Fruit fly (Drosophila melanogaster) whole organism, embryonic: Measurements from ENCODE around the gene Pmm2.

Source experiments
- BtbVII ChIP-seq: fragments of 200-800 bp; sonication (Bioruptor generic); optimal IDR thresholded peaks from 3 replicates; lab custom pipeline; 2017; ENCODE audit warnings: missing biosample characterization, mild to moderate bottlenecking, missing genetic modification characterization
- CG10321 ChIP-seq: fragments of 200-800 bp; sonication (Bioruptor generic); IDR thresholded peaks from 2 replicates; pipeline ENCODE4 v1.3.6; 2022; ENCODE audit warnings: missing biosample characterization, missing genetic modification characterization
- CG10462 ChIP-seq: fragments of 200-800 bp; sonication (Bioruptor generic); optimal IDR thresholded peaks from 2 replicates; lab custom pipeline; 2016; ENCODE audit warnings: missing biosample characterization, missing genetic modification characterization
- CG11560 ChIP-seq: fragments of 200-800 bp; sonication (Bioruptor generic); IDR thresholded peaks from 3 replicates; pipeline ENCODE4 v1.3.6; 2022; ENCODE audit warnings: missing biosample characterization, missing genetic modification characterization
- CG12769 ChIP-seq: fragments of 200-800 bp; sonication (Bioruptor generic); optimal IDR thresholded peaks from 2 replicates; lab custom pipeline; 2019; ENCODE audit warnings: missing biosample characterization, mild to moderate bottlenecking, missing genetic modification characterization, moderate library complexity
- CG14050 ChIP-seq: fragments of 200-800 bp; sonication (Bioruptor generic); IDR thresholded peaks from 3 replicates; pipeline ENCODE4 v1.3.6; 2022; ENCODE audit warnings: missing biosample characterization, missing genetic modification characterization
- CG14667 ChIP-seq: fragments of 200-800 bp; sonication (Bioruptor generic); IDR thresholded peaks from 2 replicates; pipeline ENCODE4 v1.3.6; 2022; ENCODE audit warnings: missing biosample characterization, missing genetic modification characterization
- CG15696 ChIP-seq: fragments of 200-800 bp; sonication (Bioruptor generic); optimal IDR thresholded peaks from 2 replicates; lab custom pipeline; 2019; ENCODE audit warnings: missing biosample characterization, mild to moderate bottlenecking, missing genetic modification characterization, moderate library complexity
- CG16815 ChIP-seq: fragments of 200-800 bp; sonication (Bioruptor generic); optimal IDR thresholded peaks from 3 replicates; lab custom pipeline; 2017; ENCODE audit warnings: missing biosample characterization, mild to moderate bottlenecking, missing genetic modification characterization
- CG17912 ChIP-seq: fragments of 200-800 bp; sonication (Bioruptor generic); optimal IDR thresholded peaks from 2 replicates; lab custom pipeline; 2018; ENCODE audit warnings: missing biosample characterization, mild to moderate bottlenecking, missing genetic modification characterization
- CG18599 ChIP-seq: fragments of 200-800 bp; sonication (Bioruptor generic); optimal IDR thresholded peaks from 3 replicates; lab custom pipeline; 2017; ENCODE audit warnings: missing biosample characterization, missing genetic modification characterization, mild to moderate bottlenecking, moderate library complexity, missing genetic modification reagents
- CG18619 ChIP-seq: fragments of 200-800 bp; sonication (Bioruptor generic); optimal IDR thresholded peaks from 3 replicates; lab custom pipeline; 2017; ENCODE audit warnings: missing biosample characterization, mild to moderate bottlenecking, missing genetic modification characterization
- CG2889 ChIP-seq: fragments of 200-800 bp; sonication (Bioruptor generic); IDR thresholded peaks from 3 replicates; pipeline ENCODE4 v1.3.6; 2022; ENCODE audit warnings: missing biosample characterization, missing genetic modification characterization
- CG30403 ChIP-seq: fragments of 200-800 bp; sonication (Bioruptor generic); optimal IDR thresholded peaks from 3 replicates; lab custom pipeline; 2016; ENCODE audit warnings: missing biosample characterization, missing genetic modification characterization
- CG3281 ChIP-seq: fragments of 200-800 bp; sonication (Bioruptor generic); optimal IDR thresholded peaks from 3 replicates; lab custom pipeline; 2017; ENCODE audit warnings: missing biosample characterization, mild to moderate bottlenecking, missing genetic modification characterization
- CG34376 ChIP-seq: fragments of 200-800 bp; sonication (Bioruptor generic); optimal IDR thresholded peaks from 2 replicates; lab custom pipeline; 2018; ENCODE audit warnings: missing biosample characterization, mild to moderate bottlenecking, missing genetic modification characterization
- CG6683 ChIP-seq: fragments of 200-800 bp; sonication (Bioruptor generic); optimal IDR thresholded peaks from 2 replicates; lab custom pipeline; 2017; ENCODE audit warnings: missing biosample characterization, mild to moderate bottlenecking, missing genetic modification characterization, missing genetic modification reagents
- CG6791 ChIP-seq: fragments of 200-800 bp; sonication (Bioruptor generic); IDR thresholded peaks from 3 replicates; pipeline ENCODE4 v1.3.6; 2022; ENCODE audit warnings: missing biosample characterization, missing genetic modification characterization; ENCODE audit not compliant: partially characterized antibody
- CG7372 ChIP-seq: fragments of 200-800 bp; sonication (Bioruptor generic); IDR thresholded peaks from 2 replicates; pipeline ENCODE4 v1.3.6; 2022; ENCODE audit warnings: missing biosample characterization, missing genetic modification characterization
- D ChIP-seq, 2 experiments: fragments of 200-800 bp in 1 of 2; fragments of >200 bp in 1 of 2; sonication (Bioruptor generic) in 1 of 2; optimal IDR thresholded peaks; 2 replicates in 1 of 2; 3 replicates in 1 of 2; lab custom pipeline; 2017; ENCODE audit warnings: mild to moderate bottlenecking in 1 of 2, missing biosample characterization in 1 of 2, missing genetic modification characterization in 1 of 2, missing genetic modification reagents in 1 of 2
- Dbx ChIP-seq: fragments of 200-800 bp; sonication (Bioruptor generic); IDR thresholded peaks from 3 replicates; pipeline ENCODE4 v1.3.6; 2022; ENCODE audit warnings: missing biosample characterization, missing genetic modification characterization
- Dip3 ChIP-seq: fragments of 200-800 bp; sonication (Bioruptor generic); optimal IDR thresholded peaks from 3 replicates; lab custom pipeline; 2016; ENCODE audit warnings: missing biosample characterization, missing genetic modification characterization
- Eip74EF ChIP-seq, 2 experiments: fragments of 200-800 bp in 1 of 2; fragments of >200 bp in 1 of 2; sonication (Bioruptor generic) in 1 of 2; optimal IDR thresholded peaks; 2 replicates each; lab custom pipeline; 2017 to 2019; ENCODE audit warnings: missing biosample characterization in 2 of 2, missing genetic modification characterization in 2 of 2, mild to moderate bottlenecking in 1 of 2, moderate library complexity in 1 of 2
- Fer2 ChIP-seq: fragments of 200-800 bp; sonication (Bioruptor generic); optimal IDR thresholded peaks from 2 replicates; lab custom pipeline; 2018; ENCODE audit warnings: missing biosample characterization, mild to moderate bottlenecking, missing genetic modification characterization, moderate library complexity
- GATAe ChIP-seq: fragments of 200-800 bp; sonication (Bioruptor generic); conservative IDR thresholded peaks from 2 replicates; pipeline ENCODE4 v1.3.6; 2022; ENCODE audit warnings: missing biosample characterization, missing genetic modification characterization
- Hey ChIP-seq: fragments of 200-800 bp; sonication (Bioruptor generic); optimal IDR thresholded peaks from 3 replicates; lab custom pipeline; 2018; ENCODE audit warnings: missing biosample characterization, mild to moderate bottlenecking, missing genetic modification characterization
- HmgZ ChIP-seq: fragments of 200-800 bp; sonication (Bioruptor generic); optimal IDR thresholded peaks from 2 replicates; lab custom pipeline; 2018; ENCODE audit warnings: missing biosample characterization, mild to moderate bottlenecking, missing genetic modification characterization
- Hr3 ChIP-seq: fragments of 200-800 bp; sonication (Bioruptor generic); optimal IDR thresholded peaks from 3 replicates; lab custom pipeline; 2016; ENCODE audit warnings: missing biosample characterization, missing genetic modification characterization
- Meics ChIP-seq: fragments of 200-800 bp; sonication (Bioruptor generic); optimal IDR thresholded peaks from 2 replicates; lab custom pipeline; 2017; ENCODE audit warnings: missing biosample characterization, mild to moderate bottlenecking, missing genetic modification characterization
- Mes4 ChIP-seq: fragments of 200-800 bp; sonication (Bioruptor generic); optimal IDR thresholded peaks from 2 replicates; lab custom pipeline; 2016; ENCODE audit warnings: missing biosample characterization, missing genetic modification characterization
- Optix ChIP-seq: fragments of 200-800 bp; sonication (Bioruptor generic); IDR thresholded peaks from 3 replicates; pipeline ENCODE4 v1.3.6; 2022; ENCODE audit warnings: missing biosample characterization, missing genetic modification characterization
- PHDP ChIP-seq: fragments of 200-800 bp; sonication (Bioruptor generic); optimal IDR thresholded peaks from 3 replicates; lab custom pipeline; 2018; ENCODE audit warnings: missing biosample characterization, mild to moderate bottlenecking, missing genetic modification characterization, moderate library complexity
- Trl ChIP-seq, 3 experiments: fragments of >200 bp in 2 of 3; fragments of 200-800 bp in 1 of 3; sonication (Bioruptor generic) in 1 of 3; optimal IDR thresholded peaks; 2 replicates in 1 of 3; 3 replicates in 2 of 3; lab custom pipeline; 2016 to 2017; ENCODE audit warnings: missing biosample characterization in 1 of 3, missing genetic modification characterization in 1 of 3
- Xbp1 ChIP-seq: fragments of 200-800 bp; sonication (Bioruptor generic); optimal IDR thresholded peaks from 3 replicates; lab custom pipeline; 2016; ENCODE audit warnings: missing biosample characterization, mild to moderate bottlenecking, missing genetic modification characterization
- ato ChIP-seq: fragments of 200-800 bp; sonication (Bioruptor generic); IDR thresholded peaks from 2 replicates; pipeline ENCODE4 v1.3.6; 2022; ENCODE audit warnings: missing biosample characterization, missing genetic modification characterization; ENCODE audit not compliant: partially characterized antibody
- cato ChIP-seq: fragments of 200-800 bp; sonication (Bioruptor generic); optimal IDR thresholded peaks from 2 replicates; lab custom pipeline; 2016; ENCODE audit warnings: missing biosample characterization, missing genetic modification characterization, borderline replicate concordance
- crp ChIP-seq, 2 experiments: fragments of 200-800 bp; sonication (Bioruptor generic); optimal IDR thresholded peaks; 2 replicates in 1 of 2; 3 replicates in 1 of 2; lab custom pipeline; 2017; ENCODE audit warnings: missing biosample characterization in 2 of 2, missing genetic modification characterization in 2 of 2, mild to moderate bottlenecking in 1 of 2, moderate library complexity in 1 of 2
- gem ChIP-seq: fragments of 200-800 bp; sonication (Bioruptor generic); optimal IDR thresholded peaks from 2 replicates; lab custom pipeline; 2019; ENCODE audit warnings: missing biosample characterization, mild to moderate bottlenecking, missing genetic modification characterization, moderate library complexity
- gro ChIP-seq: fragments of 200-800 bp; sonication (Bioruptor generic); optimal IDR thresholded peaks from 2 replicates; lab custom pipeline; 2016; ENCODE audit warnings: missing biosample characterization, missing genetic modification characterization
- h ChIP-seq: fragments of >200 bp; optimal IDR thresholded peaks from 2 replicates; lab custom pipeline; 2017
- lilli ChIP-seq: fragments of 200-800 bp; sonication (Bioruptor generic); optimal IDR thresholded peaks from 3 replicates; lab custom pipeline; 2016; ENCODE audit warnings: missing biosample characterization, missing genetic modification characterization
- lov ChIP-seq, 2 experiments: fragments of 200-800 bp in 1 of 2; fragments of >200 bp in 1 of 2; sonication (Bioruptor generic) in 1 of 2; IDR thresholded peaks in 1 of 2; optimal IDR thresholded peaks in 1 of 2; 2 replicates in 1 of 2; 3 replicates in 1 of 2; pipeline versions ENCODE4 v1.3.6 to Lab custom; 2017 to 2022; ENCODE audit warnings: missing biosample characterization in 1 of 2, missing genetic modification characterization in 1 of 2
- maf-S ChIP-seq: fragments of 200-800 bp; sonication (Bioruptor generic); optimal IDR thresholded peaks from 2 replicates; lab custom pipeline; 2016; ENCODE audit warnings: missing biosample characterization, missing genetic modification characterization
- nom ChIP-seq: fragments of 200-800 bp; sonication (Bioruptor generic); optimal IDR thresholded peaks from 2 replicates; lab custom pipeline; 2017; ENCODE audit warnings: missing biosample characterization, missing genetic modification characterization, mild to moderate bottlenecking, moderate library complexity, missing genetic modification reagents
- oc ChIP-seq: fragments of 200-800 bp; sonication (Bioruptor generic); optimal IDR thresholded peaks from 2 replicates; lab custom pipeline; 2018; ENCODE audit warnings: missing biosample characterization, mild to moderate bottlenecking, missing genetic modification characterization, moderate library complexity
- onecut ChIP-seq: fragments of 200-800 bp; sonication (Bioruptor generic); IDR thresholded peaks from 2 replicates; pipeline ENCODE4 v1.3.6; 2022; ENCODE audit warnings: missing biosample characterization, missing genetic modification characterization
- pb ChIP-seq: fragments of 200-800 bp; sonication (Bioruptor generic); optimal IDR thresholded peaks from 3 replicates; lab custom pipeline; 2016; ENCODE audit warnings: missing biosample characterization, missing genetic modification characterization
- sens ChIP-seq: fragments of 200-800 bp; sonication (Bioruptor generic); peaks from one replicate; lab custom pipeline; 2016; ENCODE audit warnings: missing biosample characterization, missing genetic modification characterization
- sug ChIP-seq: fragments of 200-800 bp; optimal IDR thresholded peaks from 2 replicates; lab custom pipeline; 2019; ENCODE audit warnings: missing biosample characterization, mild to moderate bottlenecking, missing genetic modification characterization, moderate library complexity
- tx ChIP-seq: fragments of 200-800 bp; sonication (Bioruptor generic); optimal IDR thresholded peaks from 2 replicates; lab custom pipeline; 2016; ENCODE audit warnings: missing biosample characterization, missing genetic modification characterization

The Pmm2 gene

dm6 chr3L:12519315-12519714 is 15.1 kb upstream of the Pmm2 start (continued):
- TF ChIP-seq cato (GFP tag; lab: Kevin White, UChicago), result no peak
- TF ChIP-seq h (lab: Kevin White, UChicago), result no peak
- TF ChIP-seq onecut (GFP tag; lab: Robert Waterston, UW), result no peak
- 0 out of 2 replicates have a peak, but pooled peaks have one; percentile 24 for TF ChIP-seq GATAe (GFP tag; lab: Robert Waterston, UW)
- TF ChIP-seq CG30403, result no peak
- no peak for TF ChIP-seq CG12769
- TF ChIP-seq CG11560 (tag; lab: Robert Waterston, UW), result no peak
- TF ChIP-seq Xbp1 (GFP tag; lab: Kevin White, UChicago), result no peak
- TF ChIP-seq Fer2 (tag; lab: Kevin White, UChicago), result no peak
- peak; percentile 14 for TF ChIP-seq sens (GFP tag; lab: Kevin White, UChicago)
- TF ChIP-seq Meics (GFP tag; lab: Kevin White, UChicago), result no peak
- no peak for TF ChIP-seq CG10462
- TF ChIP-seq sug, result peak; percentile 67
- TF ChIP-seq crp (GFP tag; optimal IDR thresholded peaks at IDR 0.05; lab: Kevin White, UChicago), result no peak
- TF ChIP-seq Mes4 (GFP tag; lab: Kevin White, UChicago), result no peak
- TF ChIP-seq CG2889 (GFP tag; lab: Robert Waterston, UW), result no peak
- TF ChIP-seq CG14050 (GFP tag; lab: Robert Waterston, UW), result peak; percentile 50; the same call in 2 of the 3 replicates
- TF ChIP-seq D (optimal IDR thresholded peaks at IDR 0.05; lab: Kevin White, UChicago), result no peak
- TF ChIP-seq D (GFP tag; optimal IDR thresholded peaks at IDR 0.05; lab: Kevin White, UChicago), result no peak
- TF ChIP-seq HmgZ (tag; lab: Kevin White, UChicago), result peak; percentile 17
- TF ChIP-seq CG16815, result no peak
- no peak for TF ChIP-seq Eip74EF (GFP tag; optimal IDR thresholded peaks at IDR 0.05; lab: Kevin White, UChicago)
- no peak for TF ChIP-seq Trl (optimal IDR thresholded peaks at IDR 0.05; lab: Kevin White, UChicago)
- no peak for TF ChIP-seq Trl (GFP tag; optimal IDR thresholded peaks at IDR 0.05; lab: Kevin White, UChicago)
- TF ChIP-seq CG6791, result no peak
- no peak for TF ChIP-seq Dip3 (GFP tag; lab: Kevin White, UChicago)
- TF ChIP-seq CG7372 (GFP tag; lab: Robert Waterston, UW), result no peak
- TF ChIP-seq gem (tag; lab: Kevin White, UChicago), result peak; percentile 45
- no peak for TF ChIP-seq lov (optimal IDR thresholded peaks at IDR 0.05; lab: Kevin White, UChicago)
- TF ChIP-seq lov (GFP tag; IDR thresholded peaks at IDR 0.05; lab: Robert Waterston, UW), result no peak
- TF ChIP-seq CG34376, result peak; percentile 62
- TF ChIP-seq, all 482 proteins: peak for 10

DNA sequence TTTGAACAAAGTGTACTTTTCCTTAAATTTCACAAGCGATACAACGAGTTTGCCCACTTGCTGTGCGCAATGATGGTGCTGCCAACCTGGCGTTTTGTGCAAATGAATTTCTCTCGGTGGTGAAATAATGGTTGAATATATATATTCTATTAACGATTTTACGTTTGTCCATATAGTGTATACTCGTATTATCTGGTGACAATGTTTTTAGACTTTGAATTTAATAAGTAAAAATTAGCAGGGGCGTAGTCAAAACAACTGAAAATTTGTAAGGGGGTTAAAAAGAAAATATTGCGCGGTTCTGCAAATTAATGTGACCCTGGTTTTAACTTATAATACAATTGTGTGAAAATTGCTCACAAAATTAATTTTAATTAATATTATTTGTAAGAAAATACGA is 10.4 kb upstream of the Pmm2 start, which contains the start of the genes ver and Gcn5:
Gene ver, plus strand, starts transcription at position 47 of the 400 bp plus-strand sequence.
Gene Gcn5, minus strand, starts transcription at position 74 of the 400 bp plus-strand sequence.
- TF ChIP-seq CG17912 (GFP tag; lab: Kevin White, UChicago) (peak; percentile 72), CG14667 (GFP tag; lab: Robert Waterston, UW) (peak; percentile 88), PHDP (peak; percentile 94), crp (GFP tag; optimal IDR thresholded peaks at IDR 0.05; lab: Kevin White, UChicago) (peak in 1 of 2 experiments; percentile 65), Dbx (GFP tag; lab: Robert Waterston, UW) (peak; percentile 94), BtbVII (GFP tag; lab: Kevin White, UChicago) (peak; percentile 90), CG10321 (peak; percentile 72), CG18619 (GFP tag; lab: Kevin White, UChicago) (peak; percentile 88), CG15696 (tag; lab: Kevin White, UChicago) (peak; percentile 84), maf-S (GFP tag; lab: Kevin White, UChicago) (peak; percentile 81), CG18599 (GFP tag; lab: Kevin White, UChicago) (peak; percentile 94), gro (GFP tag; lab: Kevin White, UChicago) (peak; percentile 56), CG3281 (peak; percentile 96), Optix (peak; percentile 87), Hr3 (GFP tag; lab: Kevin White, UChicago) (peak; percentile 93), tx (peak; percentile 83), Hey (peak; percentile 33), nom (GFP tag; lab: Kevin White, UChicago) (peak; percentile 92), CG6683 (GFP tag; lab: Kevin White, UChicago) (peak; percentile 72), pb (GFP tag; lab: Kevin White, UChicago) (peak; percentile 30), lilli (GFP tag; lab: Kevin White, UChicago) (peak; percentile 95), ato (no peak), oc (peak; percentile 90)
